Fruit fly (Drosophila melanogaster) whole organism, embryonic: ENCODE data around the gene CG3457.
A peak's percentile ranks its signal among the peaks of the same experiment; 100 is the strongest.

Experiments used
- Awh ChIP-seq: fragments of 200-800 bp; sonication (Bioruptor generic); IDR thresholded peaks from 2 replicates; pipeline ENCODE4, ENCODE4 v1.3.6; 2022; ENCODE audit warnings: missing biosample characterization, missing genetic modification characterization
- Bdp1 ChIP-seq: fragments of 200-800 bp; sonication (Bioruptor generic); optimal IDR thresholded peaks from 3 replicates; lab custom pipeline; 2016; ENCODE audit warnings: missing biosample characterization, missing genetic modification characterization
- CG10274 ChIP-seq: fragments of 200-800 bp; sonication (Bioruptor generic); optimal IDR thresholded peaks from 3 replicates; lab custom pipeline; 2017; ENCODE audit warnings: missing biosample characterization, mild to moderate bottlenecking, missing genetic modification characterization
- CG10979 ChIP-seq: fragments of 200-800 bp; sonication (Bioruptor generic); optimal IDR thresholded peaks from 2 replicates; lab custom pipeline; 2018; ENCODE audit warnings: missing biosample characterization, mild to moderate bottlenecking, missing genetic modification characterization, moderate library complexity
- CG11398 ChIP-seq: fragments of 200-800 bp; sonication (Bioruptor generic); optimal IDR thresholded peaks from 2 replicates; lab custom pipeline; 2016; ENCODE audit warnings: missing biosample characterization, missing genetic modification characterization
- CG11723 ChIP-seq: fragments of 200-800 bp; sonication (Bioruptor generic); optimal IDR thresholded peaks from 2 replicates; lab custom pipeline; 2017; ENCODE audit warnings: missing biosample characterization, mild to moderate bottlenecking, missing genetic modification characterization
- CG12071 ChIP-seq: fragments of 200-800 bp; sonication (Bioruptor generic); optimal IDR thresholded peaks from 3 replicates; lab custom pipeline; 2018; ENCODE audit warnings: missing biosample characterization, mild to moderate bottlenecking, missing genetic modification characterization
- CG12769 ChIP-seq: fragments of 200-800 bp; sonication (Bioruptor generic); optimal IDR thresholded peaks from 2 replicates; lab custom pipeline; 2019; ENCODE audit warnings: missing biosample characterization, mild to moderate bottlenecking, missing genetic modification characterization, moderate library complexity
- CG14441 ChIP-seq: fragments of 200-800 bp; sonication (Bioruptor generic); IDR thresholded peaks from 2 replicates; pipeline ENCODE4 v1.3.6; 2022; ENCODE audit warnings: missing biosample characterization, missing genetic modification characterization
- CG1647 ChIP-seq: fragments of 200-800 bp; sonication (Bioruptor generic); optimal IDR thresholded peaks from 3 replicates; lab custom pipeline; 2016; ENCODE audit warnings: missing biosample characterization, missing genetic modification characterization
- CG17359 ChIP-seq: fragments of 200-800 bp; sonication (Bioruptor generic); optimal IDR thresholded peaks from 3 replicates; lab custom pipeline; 2018; ENCODE audit warnings: missing biosample characterization, mild to moderate bottlenecking, missing genetic modification characterization, moderate library complexity
- CG17361 ChIP-seq: fragments of 200-800 bp; sonication (Bioruptor generic); IDR thresholded peaks from 3 replicates; pipeline ENCODE4 v1.3.6; 2022; ENCODE audit warnings: missing biosample characterization, missing genetic modification characterization
- CG17912 ChIP-seq: fragments of 200-800 bp; sonication (Bioruptor generic); optimal IDR thresholded peaks from 2 replicates; lab custom pipeline; 2018; ENCODE audit warnings: missing biosample characterization, mild to moderate bottlenecking, missing genetic modification characterization
- CG32767 ChIP-seq: fragments of 200-800 bp; sonication (Bioruptor generic); IDR thresholded peaks from 2 replicates; pipeline ENCODE4 v1.3.6; 2022; ENCODE audit warnings: missing biosample characterization, missing genetic modification characterization
- CG4282 ChIP-seq: fragments of 200-800 bp; sonication (Bioruptor generic); optimal IDR thresholded peaks from 2 replicates; lab custom pipeline; 2016; ENCODE audit warnings: missing biosample characterization, missing genetic modification characterization
- CG4617 ChIP-seq: fragments of 200-800 bp; sonication (Bioruptor generic); optimal IDR thresholded peaks from 3 replicates; lab custom pipeline; 2016; ENCODE audit warnings: missing biosample characterization, missing genetic modification characterization, borderline replicate concordance
- CG6654 ChIP-seq: fragments of 200-800 bp; sonication (Bioruptor generic); optimal IDR thresholded peaks from 2 replicates; lab custom pipeline; 2017; ENCODE audit warnings: missing biosample characterization, mild to moderate bottlenecking, missing genetic modification characterization
- CG6689 ChIP-seq: fragments of 200-800 bp; sonication (Bioruptor generic); IDR thresholded peaks from 2 replicates; pipeline ENCODE4 v1.3.6; 2022; ENCODE audit warnings: missing biosample characterization, missing genetic modification characterization
- CG6765 ChIP-seq: fragments of 200-800 bp; sonication (Bioruptor generic); optimal IDR thresholded peaks from 3 replicates; lab custom pipeline; 2017; ENCODE audit warnings: missing biosample characterization, mild to moderate bottlenecking, missing genetic modification characterization
- CG6854 ChIP-seq: fragments of 200-800 bp; sonication (Bioruptor generic); optimal IDR thresholded peaks from 3 replicates; lab custom pipeline; 2017; ENCODE audit warnings: missing biosample characterization, mild to moderate bottlenecking, missing genetic modification characterization
- CG7928 ChIP-seq: fragments of 200-800 bp; sonication (Bioruptor generic); optimal IDR thresholded peaks from 2 replicates; lab custom pipeline; 2017; ENCODE audit warnings: missing biosample characterization, mild to moderate bottlenecking, missing genetic modification characterization
- CG8281 ChIP-seq: fragments of 200-800 bp; sonication (Bioruptor generic); optimal IDR thresholded peaks from 2 replicates; lab custom pipeline; 2018; ENCODE audit warnings: missing biosample characterization, mild to moderate bottlenecking, missing genetic modification characterization, moderate library complexity
- CG8478 ChIP-seq: fragments of >200 bp; optimal IDR thresholded peaks from 2 replicates; lab custom pipeline; 2018
- CoRest ChIP-seq: fragments of 200-800 bp; sonication (Bioruptor generic); optimal IDR thresholded peaks from 3 replicates; lab custom pipeline; 2018; ENCODE audit warnings: missing biosample characterization, mild to moderate bottlenecking, missing genetic modification characterization, moderate library complexity
- Doc2 ChIP-seq: fragments of 200-800 bp; sonication (Bioruptor generic); IDR thresholded peaks from 2 replicates; pipeline ENCODE4 v1.3.6; 2022; ENCODE audit warnings: missing biosample characterization, missing genetic modification characterization
- HHEX ChIP-seq: fragments of 200-800 bp; sonication (Bioruptor generic); optimal IDR thresholded peaks from 3 replicates; lab custom pipeline; 2017; ENCODE audit warnings: missing biosample characterization, mild to moderate bottlenecking, missing genetic modification characterization, missing genetic modification reagents
- Meics ChIP-seq: fragments of 200-800 bp; sonication (Bioruptor generic); optimal IDR thresholded peaks from 2 replicates; lab custom pipeline; 2017; ENCODE audit warnings: missing biosample characterization, mild to moderate bottlenecking, missing genetic modification characterization
- NC2α ChIP-seq: fragments of 200-800 bp; sonication (Bioruptor generic); optimal IDR thresholded peaks from 2 replicates; lab custom pipeline; 2016; ENCODE audit warnings: missing biosample characterization, missing genetic modification characterization
- Sox100B ChIP-seq: fragments of 200-800 bp; sonication (Bioruptor generic); optimal IDR thresholded peaks from 3 replicates; lab custom pipeline; 2018; ENCODE audit warnings: missing biosample characterization, mild to moderate bottlenecking, missing genetic modification characterization
- Taf1 ChIP-seq: fragments of 200-800 bp; sonication (Bioruptor generic); IDR thresholded peaks from 2 replicates; pipeline ENCODE4 v1.3.6; 2022; ENCODE audit warnings: missing biosample characterization, missing genetic modification characterization
- bigmax ChIP-seq: fragments of 200-800 bp; sonication (Bioruptor generic); optimal IDR thresholded peaks from 2 replicates; lab custom pipeline; 2018; ENCODE audit warnings: missing biosample characterization, mild to moderate bottlenecking, missing genetic modification characterization
- br ChIP-seq: fragments of >200 bp; optimal IDR thresholded peaks from 2 replicates; lab custom pipeline; 2017
- cato ChIP-seq: fragments of 200-800 bp; sonication (Bioruptor generic); optimal IDR thresholded peaks from 2 replicates; lab custom pipeline; 2016; ENCODE audit warnings: missing biosample characterization, missing genetic modification characterization, borderline replicate concordance
- chif ChIP-seq, 2 experiments: fragments of 200-800 bp; sonication (Bioruptor generic); optimal IDR thresholded peaks; 3 replicates each; lab custom pipeline; 2016; ENCODE audit warnings: missing biosample characterization in 2 of 2, missing genetic modification characterization in 2 of 2
- ci ChIP-seq: fragments of 200-800 bp; sonication (Bioruptor generic); IDR thresholded peaks from 3 replicates; pipeline ENCODE4 v1.3.6; 2022; ENCODE audit warnings: missing biosample characterization, missing genetic modification characterization
- emc ChIP-seq: fragments of 200-800 bp; sonication (Bioruptor generic); optimal IDR thresholded peaks from 2 replicates; lab custom pipeline; 2016; ENCODE audit warnings: missing biosample characterization, missing genetic modification characterization
- fd64A ChIP-seq: fragments of 200-800 bp; sonication (Bioruptor generic); optimal IDR thresholded peaks from 3 replicates; lab custom pipeline; 2018; ENCODE audit warnings: missing biosample characterization, mild to moderate bottlenecking, missing genetic modification characterization
- fu2 ChIP-seq: fragments of 200-800 bp; sonication (Bioruptor generic); optimal IDR thresholded peaks from 2 replicates; lab custom pipeline; 2016; ENCODE audit warnings: missing biosample characterization, missing genetic modification characterization
- gcm2 ChIP-seq: fragments of 200-800 bp; sonication (Bioruptor generic); optimal IDR thresholded peaks from 2 replicates; lab custom pipeline; 2016; ENCODE audit warnings: missing biosample characterization, missing genetic modification characterization
- jumu ChIP-seq: fragments of 200-800 bp; sonication (Bioruptor generic); optimal IDR thresholded peaks from 3 replicates; lab custom pipeline; 2016; ENCODE audit warnings: missing biosample characterization, missing genetic modification characterization
- ken ChIP-seq: fragments of 200-800 bp; sonication (Bioruptor generic); IDR thresholded peaks from 3 replicates; pipeline ENCODE4 v1.3.6; 2022; ENCODE audit warnings: missing biosample characterization, missing genetic modification characterization
- mam ChIP-seq: fragments of 200-800 bp; sonication (Bioruptor generic); optimal IDR thresholded peaks from 3 replicates; lab custom pipeline; 2016; ENCODE audit warnings: missing biosample characterization, missing genetic modification characterization
- nom ChIP-seq: fragments of 200-800 bp; sonication (Bioruptor generic); optimal IDR thresholded peaks from 2 replicates; lab custom pipeline; 2017; ENCODE audit warnings: missing biosample characterization, missing genetic modification characterization, mild to moderate bottlenecking, moderate library complexity, missing genetic modification reagents
- repo ChIP-seq: fragments of 200-800 bp; sonication (Bioruptor generic); optimal IDR thresholded peaks from 2 replicates; lab custom pipeline; 2016; ENCODE audit warnings: missing biosample characterization, missing genetic modification characterization
- rib ChIP-seq: fragments of 200-800 bp; sonication (Bioruptor generic); IDR thresholded peaks from 2 replicates; pipeline ENCODE4 v1.3.6; 2022; ENCODE audit warnings: missing biosample characterization, missing genetic modification characterization
- ro ChIP-seq: fragments of 200-800 bp; sonication (Bioruptor generic); IDR thresholded peaks from 2 replicates; pipeline ENCODE4 v1.3.6; 2022; ENCODE audit warnings: missing biosample characterization, missing genetic modification characterization
- row ChIP-seq: fragments of 200-800 bp; sonication (Bioruptor generic); IDR thresholded peaks from 3 replicates; pipeline ENCODE4 v1.3.6; 2022; ENCODE audit warnings: missing biosample characterization, missing genetic modification characterization
- run ChIP-seq: fragments of 200-800 bp; sonication (Bioruptor generic); optimal IDR thresholded peaks from 3 replicates; lab custom pipeline; 2018; ENCODE audit warnings: missing biosample characterization, mild to moderate bottlenecking, missing genetic modification characterization
- sna ChIP-seq: fragments of 200-800 bp; sonication (Bioruptor generic); IDR thresholded peaks from 2 replicates; pipeline ENCODE4 v1.3.6; 2022; ENCODE audit warnings: missing biosample characterization, missing genetic modification characterization; ENCODE audit not compliant: partially characterized antibody
- toy ChIP-seq: fragments of 200-800 bp; sonication (Bioruptor generic); IDR thresholded peaks from 2 replicates; pipeline ENCODE4 v1.3.6; 2022; ENCODE audit warnings: missing biosample characterization, missing genetic modification characterization
- twi ChIP-seq: fragments of 200-800 bp; optimal IDR thresholded peaks from 2 replicates; lab custom pipeline; 2019; ENCODE audit warnings: missing biosample characterization, mild to moderate bottlenecking, missing genetic modification characterization, moderate library complexity
- vnd ChIP-seq: fragments of 200-800 bp; sonication (Bioruptor generic); IDR thresholded peaks from 3 replicates; pipeline ENCODE4 v1.3.6; 2022; ENCODE audit warnings: missing biosample characterization, missing genetic modification characterization; ENCODE audit not compliant: partially characterized antibody
- zfh1 ChIP-seq: fragments of 200-800 bp; sonication (Bioruptor generic); IDR thresholded peaks from 3 replicates; pipeline ENCODE4 v1.3.6; 2022; ENCODE audit warnings: missing biosample characterization, missing genetic modification characterization

The CG3457 gene

dm6 chrX:2184563-2184962, 3.1 kb upstream of the CG3457 start, which contains the start of the genes Nmd3 and CG17776 (continued):
- TF ChIP-seq CG6765 (GFP tag; lab: Kevin White, UChicago) (no peak), rib (GFP tag; lab: Robert Waterston, UW) (no peak), CG6854 (no peak), repo (GFP tag; lab: Kevin White, UChicago) (no peak), CG17912 (GFP tag; lab: Kevin White, UChicago) (no peak), ken (no peak), chif (GFP tag; optimal IDR thresholded peaks at IDR 0.05; lab: Kevin White, UChicago) (no peak), CG6654 (GFP tag; lab: Kevin White, UChicago) (no peak), ci (GFP tag; lab: Robert Waterston, UW) (no peak), CG1647 (no peak), Awh (GFP tag; lab: Robert Waterston, UW) (no peak), CG8281 (tag; lab: Kevin White, UChicago) (no peak), CoRest (tag; lab: Kevin White, UChicago) (no peak), CG12769 (no peak), CG8478 (lab: Kevin White, UChicago) (no peak), CG7928 (GFP tag; lab: Kevin White, UChicago) (no peak), CG14441 (no peak), CG11398 (GFP tag; lab: Kevin White, UChicago) (no peak), br (no peak), nom (GFP tag; lab: Kevin White, UChicago) (no peak), CG12071 (no peak), CG6689 (GFP tag; lab: Robert Waterston, UW) (no peak), sna (GFP tag; lab: Robert Waterston, UW) (peak; percentile 77), ro (GFP tag; lab: Robert Waterston, UW) (no peak), Meics (GFP tag; lab: Kevin White, UChicago) (no peak), gcm2 (no peak), CG10979 (tag; lab: Kevin White, UChicago) (no peak), CG17361 (GFP tag; lab: Robert Waterston, UW) (no peak), twi (peak; percentile 3), CG32767 (GFP tag; lab: Robert Waterston, UW) (no peak), bigmax (GFP tag; lab: Kevin White, UChicago) (no peak), fu2 (GFP tag; lab: Kevin White, UChicago) (no peak), row (peak; percentile 66), HHEX (GFP tag; lab: Kevin White, UChicago) (no peak), CG4617 (GFP tag; lab: Kevin White, UChicago) (peak; percentile 26), emc (GFP tag; lab: Kevin White, UChicago) (no peak), NC2α (no peak), CG10274 (GFP tag; lab: Kevin White, UChicago) (no peak), Bdp1 (GFP tag; lab: Kevin White, UChicago) (peak; percentile 28), Sox100B (GFP tag; lab: Kevin White, UChicago) (no peak), Doc2 (GFP tag; lab: Robert Waterston, UW) (no peak), cato (GFP tag; lab: Kevin White, UChicago) (no peak), jumu (GFP tag; lab: Kevin White, UChicago) (no peak), CG4282 (GFP tag; lab: Kevin White, UChicago) (no peak), mam (no peak), fd64A (GFP tag; lab: Kevin White, UChicago) (no peak), CG11723 (GFP tag; lab: Kevin White, UChicago) (no peak), toy (no peak), run (no peak), Taf1 (GFP tag; lab: Robert Waterston, UW) (no peak), CG17359 (tag; lab: Kevin White, UChicago) (no peak), zfh1 (GFP tag; lab: Robert Waterston, UW) (no peak), vnd (GFP tag; lab: Robert Waterston, UW) (peak; percentile 83)
